Worm (Caenorhabditis elegans) whole organism, L3 larva: ENCODE results near the gene R07E5.6.

Source experiments
- ZK546.5 ChIP-seq: sonication (generic microtip); optimal IDR thresholded peaks from 2 replicates; lab custom pipeline; 2017; ENCODE audit warnings: missing biosample characterization, missing genetic modification characterization
- ama-1 ChIP-seq: fragments of 150-350 bp; optimal IDR thresholded peaks from 2 replicates; lab custom pipeline; 2018
- ceh-16 ChIP-seq: sonication (generic microtip); optimal IDR thresholded peaks from 2 replicates; lab custom pipeline; 2017; ENCODE audit warnings: missing biosample characterization, missing genetic modification characterization
- ceh-28 ChIP-seq: fragments of 150-350 bp; optimal IDR thresholded peaks from 2 replicates; lab custom pipeline; 2014; ENCODE audit warnings: missing biosample characterization, missing genetic modification reagents, missing genetic modification characterization
- elt-2 ChIP-seq: sonication (generic microtip); optimal IDR thresholded peaks from 2 replicates; lab custom pipeline; 2016; ENCODE audit warnings: missing genetic modification reagents, mild to moderate bottlenecking, missing genetic modification characterization, missing compliant biosample characterization
- jun-1 ChIP-seq: fragments of 150-350 bp; optimal IDR thresholded peaks from 2 replicates; lab custom pipeline; 2014; ENCODE audit warnings: missing biosample characterization, missing genetic modification reagents, missing genetic modification characterization
- nhr-11 ChIP-seq: fragments of 150-350 bp; optimal IDR thresholded peaks from 2 replicates; lab custom pipeline; 2014; ENCODE audit warnings: missing biosample characterization, missing genetic modification characterization
- nhr-12 ChIP-seq: fragments of 150-350 bp; optimal IDR thresholded peaks from 2 replicates; lab custom pipeline; 2014; ENCODE audit warnings: missing biosample characterization, missing genetic modification characterization
- pha-4 ChIP-seq: fragments of 150-350 bp; optimal IDR thresholded peaks from 2 replicates; lab custom pipeline; 2014; ENCODE audit warnings: missing biosample characterization, missing genetic modification reagents, missing genetic modification characterization
- snpc-4 ChIP-seq: fragments of 150-350 bp; optimal IDR thresholded peaks from 2 replicates; lab custom pipeline; 2014; ENCODE audit warnings: missing biosample characterization, missing genetic modification characterization
- ztf-4 ChIP-seq: fragments of 150-350 bp; optimal IDR thresholded peaks from 2 replicates; lab custom pipeline; 2014; ENCODE audit warnings: missing biosample characterization, missing genetic modification characterization

- TF ChIP-seq nhr-11 (tag; lab: Kevin White, UChicago) (no peak), snpc-4 (tag; lab: Kevin White, UChicago) (peak; percentile 57), ceh-28 (peak; percentile 19), elt-2 (tag; lab: Kevin White, UChicago) (peak; percentile 89), nhr-12 (no peak), jun-1 (tag; lab: Kevin White, UChicago) (peak; percentile 51), ZK546.5 (tag; lab: Kevin White, UChicago) (no peak), ceh-16 (tag; lab: Kevin White, UChicago) (no peak), pha-4 (peak; percentile 64), ztf-4 (tag; lab: Kevin White, UChicago) (no peak), ama-1 (lab: Kevin White, UChicago) (no peak)
Measured at ce11 chrIII:4413099-4413498, 14.5 kb downstream of the R07E5.6 start, which contains the start of gene mpc-1.
